Fruit fly (Drosophila melanogaster) whole organism, pupa: Measurements from ENCODE around the gene CG31776.

ENCODE experiments used
- CG10348 ChIP-seq: fragments of 200-800 bp; sonication (Bioruptor generic); IDR thresholded peaks from 2 replicates; pipeline ENCODE4 v1.3.6; 2022; ENCODE audit warnings: missing biosample characterization, missing genetic modification characterization
- CG12605 ChIP-seq: fragments of 200-800 bp; sonication (Bioruptor generic); IDR thresholded peaks from 2 replicates; pipeline ENCODE4 v1.3.6; 2022; ENCODE audit warnings: missing biosample characterization, missing genetic modification characterization
- CG13204 ChIP-seq: fragments of 200-800 bp; sonication (Bioruptor generic); optimal IDR thresholded peaks from 2 replicates; lab custom pipeline; 2018; ENCODE audit warnings: missing biosample characterization, mild to moderate bottlenecking, missing genetic modification characterization, moderate library complexity
- CG14655 ChIP-seq: fragments of 200-800 bp; sonication (Bioruptor generic); optimal IDR thresholded peaks from 3 replicates; lab custom pipeline; 2017; ENCODE audit warnings: mild to moderate bottlenecking, missing biosample characterization, missing genetic modification reagents, missing genetic modification characterization
- CG15710 ChIP-seq: fragments of 200-800 bp; sonication (Bioruptor generic); optimal IDR thresholded peaks from 2 replicates; lab custom pipeline; 2018; ENCODE audit warnings: missing biosample characterization, mild to moderate bottlenecking, missing genetic modification characterization, moderate library complexity
- CG17806 ChIP-seq: fragments of 200-800 bp; sonication (Bioruptor generic); optimal IDR thresholded peaks from 2 replicates; lab custom pipeline; 2018; ENCODE audit warnings: missing biosample characterization, mild to moderate bottlenecking, missing genetic modification characterization, moderate library complexity
- CG32121 ChIP-seq: fragments of 200-800 bp; sonication (Bioruptor generic); IDR thresholded peaks from 2 replicates; pipeline ENCODE4 v1.3.6; 2022; ENCODE audit warnings: missing biosample characterization, missing genetic modification characterization
- CG34367 ChIP-seq: fragments of 200-800 bp; sonication (Bioruptor generic); optimal IDR thresholded peaks from 2 replicates; lab custom pipeline; 2018; ENCODE audit warnings: missing biosample characterization, mild to moderate bottlenecking, missing genetic modification characterization
- CG4496 ChIP-seq: fragments of 200-800 bp; sonication (Bioruptor generic); IDR thresholded peaks from 3 replicates; pipeline ENCODE4 v1.3.6; 2022; ENCODE audit warnings: missing biosample characterization, missing genetic modification characterization
- CG8159 ChIP-seq: fragments of 200-800 bp; sonication (Bioruptor generic); optimal IDR thresholded peaks from 3 replicates; lab custom pipeline; 2018; ENCODE audit warnings: missing biosample characterization, mild to moderate bottlenecking, missing genetic modification characterization, moderate library complexity
- CG8301 ChIP-seq: fragments of 200-800 bp; sonication (Bioruptor generic); optimal IDR thresholded peaks from 2 replicates; lab custom pipeline; 2018; ENCODE audit warnings: missing biosample characterization, mild to moderate bottlenecking, missing genetic modification characterization
- CG9948 ChIP-seq: fragments of 200-800 bp; sonication (Bioruptor generic); optimal IDR thresholded peaks from 2 replicates; lab custom pipeline; 2018; ENCODE audit warnings: missing biosample characterization, mild to moderate bottlenecking, missing genetic modification characterization, moderate library complexity
- D1 ChIP-seq: fragments of 200-800 bp; sonication (Bioruptor generic); optimal IDR thresholded peaks from 2 replicates; lab custom pipeline; 2018; ENCODE audit warnings: missing biosample characterization, mild to moderate bottlenecking, missing genetic modification characterization, moderate library complexity
- EcR ChIP-seq: fragments of 200-800 bp; sonication (Bioruptor generic); optimal IDR thresholded peaks from 3 replicates; lab custom pipeline; 2019; ENCODE audit warnings: missing biosample characterization, missing genetic modification characterization, mild to moderate bottlenecking, moderate library complexity, missing genetic modification reagents
- Ets98B ChIP-seq: fragments of 200-800 bp; sonication (Bioruptor generic); IDR thresholded peaks from 2 replicates; pipeline ENCODE4 v1.3.6; 2022; ENCODE audit warnings: missing biosample characterization, missing genetic modification characterization
- Pif1A ChIP-seq: fragments of 200-800 bp; sonication (Bioruptor generic); optimal IDR thresholded peaks from 3 replicates; lab custom pipeline; 2016; ENCODE audit warnings: missing biosample characterization, missing genetic modification characterization
- Pif1B ChIP-seq: fragments of 200-800 bp; sonication (Bioruptor generic); optimal IDR thresholded peaks from 3 replicates; lab custom pipeline; 2016; ENCODE audit warnings: missing biosample characterization, missing genetic modification characterization
- Snoo ChIP-seq: fragments of 200-800 bp; sonication (Bioruptor generic); optimal IDR thresholded peaks from 3 replicates; lab custom pipeline; 2017; ENCODE audit warnings: missing biosample characterization, mild to moderate bottlenecking, missing genetic modification characterization, inconsistent platforms
- fd96Ca ChIP-seq: fragments of 200-800 bp; sonication (Bioruptor generic); IDR thresholded peaks from 3 replicates; pipeline ENCODE4 v1.3.6; 2022; ENCODE audit warnings: missing biosample characterization, missing genetic modification characterization
- gl ChIP-seq: fragments of 200-800 bp; sonication (Bioruptor generic); optimal IDR thresholded peaks from 2 replicates; lab custom pipeline; 2018; ENCODE audit warnings: missing biosample characterization, mild to moderate bottlenecking, missing genetic modification characterization
- rn ChIP-seq: fragments of 200-800 bp; sonication (Bioruptor generic); IDR thresholded peaks from 2 replicates; pipeline ENCODE4 v1.3.6; 2022; ENCODE audit warnings: missing biosample characterization, missing genetic modification characterization

Gene CG31776

DNA sequence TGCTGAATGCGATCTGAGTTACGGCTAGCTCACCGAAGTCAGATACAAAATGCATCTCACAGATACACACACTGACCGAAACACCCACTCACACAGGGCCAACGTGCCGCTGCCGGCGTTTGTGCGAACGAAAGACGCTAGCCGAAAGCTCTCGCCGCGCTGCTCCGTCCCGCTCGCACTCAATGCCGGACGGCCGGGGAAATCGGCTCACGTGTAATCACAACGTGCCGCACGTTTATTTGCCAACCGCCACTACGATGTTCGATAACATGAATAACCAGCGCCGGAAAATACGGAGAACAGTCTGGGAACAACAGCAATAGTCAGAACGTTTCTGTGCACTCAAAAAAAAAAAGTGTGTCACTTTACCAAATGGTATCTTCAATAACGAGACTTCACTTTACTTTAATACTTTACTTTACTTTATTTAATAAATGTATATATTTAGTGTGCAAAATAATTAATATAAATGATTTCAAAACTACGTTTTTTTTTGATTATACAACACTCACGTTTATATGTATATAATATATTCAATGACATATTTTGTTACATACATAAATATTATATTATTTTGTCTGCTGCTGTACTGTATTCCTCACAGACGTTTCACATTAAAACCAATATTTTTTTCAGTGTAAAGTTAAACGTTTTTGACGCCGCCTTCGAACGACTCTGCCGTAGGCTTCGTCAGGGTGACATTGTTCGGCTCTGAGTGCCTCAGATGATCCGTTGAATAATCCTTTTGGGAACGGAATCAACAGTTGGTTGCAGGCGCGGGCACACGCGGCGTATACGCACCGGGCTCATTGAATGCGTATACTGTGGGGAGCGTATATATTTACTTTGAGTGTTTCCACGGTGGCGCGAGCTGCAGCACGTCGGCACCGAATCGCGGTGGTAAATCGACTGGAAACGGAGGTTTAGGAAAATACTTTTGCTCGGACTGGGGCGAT, 37.5 kb downstream of the CG31776 start, which contains the start of gene tim:
TSS of gene tim (minus strand) at position 911 of the 956 bp plus-strand sequence.
- TF ChIP-seq CG32121 (no peak), CG4496 (GFP tag; lab: Robert Waterston, UW) (peak; percentile 46; the same call in 2 of the 3 replicates), fd96Ca (GFP tag; lab: Robert Waterston, UW) (peak; percentile 41; the same call in 1 of the 3 replicates)

DNA sequence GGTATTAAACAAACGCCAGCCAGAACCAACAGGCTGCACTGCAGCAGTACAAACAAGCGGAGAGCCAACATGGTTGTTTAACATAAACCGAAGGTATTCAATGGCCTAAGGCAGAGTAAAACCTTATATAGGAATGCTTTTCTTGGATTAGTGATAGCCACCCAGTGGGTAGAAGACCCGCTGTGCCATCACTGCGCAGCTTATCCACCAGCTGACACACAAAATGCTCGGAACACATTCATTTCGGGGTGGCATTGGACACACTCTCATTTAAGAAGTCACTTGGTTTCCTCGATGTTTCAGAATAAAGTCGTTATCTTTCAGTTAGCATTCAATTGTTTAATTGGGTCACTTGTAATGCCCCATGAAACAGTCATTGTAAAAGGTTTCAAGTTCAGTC, 40.0 kb downstream of the CG31776 start, which contains the start of gene CG31954:
TSS of gene CG31954 (minus strand) at position 101 of the 400 bp plus-strand sequence.
- TF ChIP-seq D1 = no peak
- TF ChIP-seq Snoo (tag; lab: Kevin White, UChicago) = no peak
- no peak for TF ChIP-seq EcR (GFP tag; lab: Kevin White, UChicago)
- no peak for TF ChIP-seq CG4496 (GFP tag; lab: Robert Waterston, UW)
- no peak for TF ChIP-seq CG9948
- TF ChIP-seq Ets98B = no peak
- TF ChIP-seq CG13204 (GFP tag; lab: Kevin White, UChicago) = no peak
- no peak for TF ChIP-seq CG34367 (tag; lab: Kevin White, UChicago)
- no peak for TF ChIP-seq rn (GFP tag; lab: Robert Waterston, UW)
- TF ChIP-seq CG15710 (tag; lab: Kevin White, UChicago) = no peak
- TF ChIP-seq CG32121 = no peak
- TF ChIP-seq CG14655 (GFP tag; lab: Kevin White, UChicago) = no peak

DNA sequence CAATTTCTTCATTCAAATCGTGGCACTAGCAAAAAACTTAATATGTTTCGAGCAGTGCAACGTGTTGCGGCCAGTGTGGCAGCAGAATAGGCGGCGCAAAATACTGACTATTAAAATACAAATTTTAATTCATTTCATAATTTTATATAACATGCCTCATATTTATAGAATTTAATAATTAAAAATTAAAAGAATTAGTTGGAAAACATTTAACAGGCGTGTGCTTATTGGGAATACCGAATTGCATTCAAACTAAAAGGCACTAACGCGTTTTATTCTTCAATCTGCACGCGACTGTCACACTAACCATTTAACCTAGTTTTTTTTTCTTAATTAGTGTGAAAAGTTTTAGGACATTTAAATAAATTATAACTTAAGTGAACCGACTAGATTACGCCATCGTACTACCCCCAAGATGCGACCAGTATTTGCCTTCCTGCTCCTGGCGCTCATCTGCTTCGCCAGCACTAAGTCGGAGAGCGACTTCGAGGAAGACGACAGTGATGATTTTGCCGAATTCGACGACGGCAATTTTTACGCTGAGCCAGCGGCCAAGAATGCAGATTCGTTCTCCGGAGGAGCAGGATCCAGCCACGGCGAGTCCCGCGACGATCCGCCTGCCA, 44.7 kb downstream of the CG31776 start, which contains the start of the genes LeuRS and CG17593:
TSS of gene LeuRS (minus strand) at position 88 of the 623 bp plus-strand sequence.
TSS of gene CG17593 (plus strand) at position 304 of the 623 bp plus-strand sequence.
- TF ChIP-seq Ets98B = no peak
- TF ChIP-seq CG32121 = no peak
- no peak for TF ChIP-seq rn (GFP tag; lab: Robert Waterston, UW)
- TF ChIP-seq CG17806 (tag; lab: Kevin White, UChicago) = no peak
- TF ChIP-seq CG8159 (tag; lab: Kevin White, UChicago) = no peak
- no peak for TF ChIP-seq CG4496 (GFP tag; lab: Robert Waterston, UW)
- no peak for TF ChIP-seq EcR (GFP tag; lab: Kevin White, UChicago)
- TF ChIP-seq CG8301 (tag; lab: Kevin White, UChicago) = no peak
- no peak for TF ChIP-seq CG13204 (GFP tag; lab: Kevin White, UChicago)
- no peak for TF ChIP-seq Pif1B (GFP tag; lab: Kevin White, UChicago)
- TF ChIP-seq D1 = no peak
- no peak for TF ChIP-seq CG9948
- no peak for TF ChIP-seq CG12605 (GFP tag; lab: Robert Waterston, UW)
- TF ChIP-seq fd96Ca (GFP tag; lab: Robert Waterston, UW) = no peak
- no peak for TF ChIP-seq CG34367 (tag; lab: Kevin White, UChicago)

DNA sequence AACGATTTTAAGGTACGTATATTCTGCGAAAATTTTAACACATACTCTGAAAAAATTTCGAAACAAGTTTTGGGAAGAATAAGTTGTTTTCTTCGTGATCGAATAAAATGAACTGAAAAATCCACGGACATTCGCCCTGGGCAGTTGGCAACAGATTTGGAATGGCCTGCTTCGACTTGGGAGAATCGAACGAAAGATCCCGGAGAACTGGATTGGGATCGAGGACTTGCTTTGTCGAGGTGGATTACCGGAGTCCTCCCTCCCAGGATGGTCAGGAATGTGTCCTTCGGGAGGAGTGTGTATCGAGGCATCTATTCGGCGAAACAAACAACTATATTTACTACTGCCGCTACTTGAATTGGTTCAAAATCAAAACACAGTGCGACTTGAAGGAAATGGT, 49.6 kb downstream of the CG31776 start, which contains the start of the genes CG3213 and CG8851:
TSS of gene CG3213 (minus strand) at position 101 of the 400 bp plus-strand sequence.
TSS of gene CG8851 (plus strand) at position 127 of the 400 bp plus-strand sequence.
- TF ChIP-seq EcR (GFP tag; lab: Kevin White, UChicago) (no peak), CG14655 (GFP tag; lab: Kevin White, UChicago) (no peak), CG34367 (tag; lab: Kevin White, UChicago) (no peak), CG32121 (no peak), CG4496 (GFP tag; lab: Robert Waterston, UW) (no peak), CG8301 (tag; lab: Kevin White, UChicago) (no peak), Ets98B (no peak), CG8159 (tag; lab: Kevin White, UChicago) (no peak), CG15710 (tag; lab: Kevin White, UChicago) (no peak), CG9948 (no peak), Pif1A (GFP tag; lab: Kevin White, UChicago) (no peak), CG17806 (tag; lab: Kevin White, UChicago) (no peak), CG12605 (GFP tag; lab: Robert Waterston, UW) (no peak), D1 (no peak), Snoo (tag; lab: Kevin White, UChicago) (no peak), CG13204 (GFP tag; lab: Kevin White, UChicago) (no peak), Pif1B (GFP tag; lab: Kevin White, UChicago) (no peak), CG10348 (GFP tag; lab: Robert Waterston, UW) (no peak), gl (tag; lab: Kevin White, UChicago) (no peak), rn (GFP tag; lab: Robert Waterston, UW) (no peak)
